Worm (Caenorhabditis elegans) whole organism, L4/young adult: Measurements from ENCODE around the gene znf-598.

Experiments
- dao-5 ChIP-seq: sonication (generic microtip); optimal IDR thresholded peaks from 2 replicates; lab custom pipeline; 2016; ENCODE audit warnings: missing genotype, missing genetic modification characterization, moderate library complexity, missing compliant biosample characterization
- him-1 ChIP-seq: sonication (generic microtip); optimal IDR thresholded peaks from 2 replicates; lab custom pipeline; 2016; ENCODE audit warnings: missing genotype, missing genetic modification reagents, missing genetic modification characterization, missing compliant biosample characterization

- TF ChIP-seq dao-5 (tag; lab: Kevin White, UChicago) (no peak), him-1 (tag; lab: Kevin White, UChicago) (no peak)
Observed at ce11 chrII:7060791-7061190, 35.2 kb downstream of the znf-598 start.
